Fruit fly (Drosophila melanogaster): ENCODE results near the gene stnB.

Gene stnB

dm6 chrX:23011859-23012258, 7.4 kb upstream of the stnB start:
- no peak for TF ChIP-seq CG9705 (GFP tag; optimal IDR thresholded peaks at IDR 0.05)
- TF ChIP-seq br (GFP tag; optimal IDR thresholded peaks at IDR 0.05), result no peak
- no peak for TF ChIP-seq Sp1 (GFP tag; optimal IDR thresholded peaks at IDR 0.05)
- no peak for TF ChIP-seq Myc (optimal IDR thresholded peaks at IDR 0.05)
- no peak for TF ChIP-seq Hr78 (GFP tag; optimal IDR thresholded peaks at IDR 0.05)
- no peak for TF ChIP-seq Rel (GFP tag; optimal IDR thresholded peaks at IDR 0.05)
- no peak for TF ChIP-seq Rel (tag; optimal IDR thresholded peaks at IDR 0.05)
- no peak for TF ChIP-seq psq (GFP tag; optimal IDR thresholded peaks at IDR 0.05)
- TF ChIP-seq N (GFP tag; optimal IDR thresholded peaks at IDR 0.05), result no peak
- TF ChIP-seq fru (GFP tag; optimal IDR thresholded peaks at IDR 0.05), result no peak
- no peak for TF ChIP-seq Jra (GFP tag; optimal IDR thresholded peaks at IDR 0.05)
- no peak for TF ChIP-seq lola (GFP tag; optimal IDR thresholded peaks at IDR 0.05)
- TF ChIP-seq OdsH (GFP tag; optimal IDR thresholded peaks at IDR 0.05), result no peak
- no peak for TF ChIP-seq woc (GFP tag; optimal IDR thresholded peaks at IDR 0.05)
- TF ChIP-seq HLH106 (tag; optimal IDR thresholded peaks at IDR 0.05), result no peak
- no peak for TF ChIP-seq brk (GFP tag; optimal IDR thresholded peaks at IDR 0.05)
- no peak for TF ChIP-seq sv (GFP tag; optimal IDR thresholded peaks at IDR 0.05)
- no peak for TF ChIP-seq sage (GFP tag; optimal IDR thresholded peaks at IDR 0.05)
- TF ChIP-seq Dfd (GFP tag; optimal IDR thresholded peaks at IDR 0.05), result no peak
- no peak for TF ChIP-seq CrebA (GFP tag; optimal IDR thresholded peaks at IDR 0.05; ENCODE audit: borderline replicate concordance)

DNA sequence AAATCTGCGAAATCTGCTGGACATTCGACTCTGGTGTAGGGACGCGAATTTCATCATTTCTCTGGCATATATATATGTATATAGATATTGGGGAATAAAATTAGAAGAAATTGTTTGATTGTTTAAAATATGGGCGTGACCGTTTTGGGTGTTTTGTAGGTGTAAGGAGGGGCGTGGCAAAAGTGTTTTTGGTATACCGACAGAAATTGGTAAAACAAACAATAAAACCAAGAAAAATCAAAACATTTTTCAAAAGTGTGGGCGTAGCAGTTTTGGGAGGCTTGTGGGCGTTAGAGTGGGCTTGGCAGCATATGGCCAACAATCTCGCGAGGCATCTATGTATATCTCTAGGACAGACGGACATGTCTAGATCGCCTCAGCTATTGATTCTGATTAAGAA, 6.8 kb upstream of the stnB start, which contains the start of gene FucTC:
FucTC (minus strand) TSS at position 101 of the 400 bp plus-strand sequence.
- no peak for TF ChIP-seq woc (GFP tag; optimal IDR thresholded peaks at IDR 0.05)
- TF ChIP-seq dmrt93B (GFP tag; optimal IDR thresholded peaks at IDR 0.05), result no peak
- no peak for TF ChIP-seq OdsH (GFP tag; optimal IDR thresholded peaks at IDR 0.05)
- TF ChIP-seq foxo (GFP tag; optimal IDR thresholded peaks at IDR 0.05), result no peak
- no peak for TF ChIP-seq dl (GFP tag; optimal IDR thresholded peaks at IDR 0.05; ENCODE audit: insufficient read depth in 1 of 2, partially characterized antibody in 2 of 2)
- no peak for TF ChIP-seq sv (GFP tag; optimal IDR thresholded peaks at IDR 0.05)
- TF ChIP-seq Dfd (GFP tag; optimal IDR thresholded peaks at IDR 0.05), result no peak
- no peak for TF ChIP-seq Vsx2 (GFP tag; optimal IDR thresholded peaks at IDR 0.05; ENCODE audit: partially characterized antibody)
- TF ChIP-seq Rel (GFP tag; optimal IDR thresholded peaks at IDR 0.05), result no peak
- no peak for TF ChIP-seq Rel (tag; optimal IDR thresholded peaks at IDR 0.05)
- no peak for TF ChIP-seq Myc (optimal IDR thresholded peaks at IDR 0.05)
- no peak for TF ChIP-seq Mio (GFP tag; optimal IDR thresholded peaks at IDR 0.05)

DNA sequence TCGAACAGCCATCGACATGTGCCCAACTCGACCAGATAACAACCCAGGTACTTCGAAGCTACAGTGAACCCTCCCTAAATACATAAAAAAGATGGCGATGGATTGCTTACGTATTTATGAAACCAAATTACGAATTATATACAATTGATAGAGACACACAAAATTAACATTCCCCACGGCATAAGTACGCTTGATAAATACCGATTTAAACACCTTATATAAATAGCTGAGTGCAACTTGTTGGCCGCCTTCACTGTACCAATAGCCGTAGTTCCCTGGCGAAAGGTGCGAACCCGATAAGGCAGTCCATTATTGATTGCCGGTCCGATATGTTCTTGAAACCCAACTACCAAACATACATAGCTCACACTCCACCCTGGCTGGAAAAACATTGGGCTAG, 6.2 kb upstream of the stnB start:
- peak; percentile 31 for TF ChIP-seq fru (GFP tag; optimal IDR thresholded peaks at IDR 0.05)
- TF ChIP-seq usp (GFP tag; optimal IDR thresholded peaks at IDR 0.05), result no peak
- peak; percentile 44 for TF ChIP-seq OdsH (GFP tag; optimal IDR thresholded peaks at IDR 0.05)
- TF ChIP-seq Mio (GFP tag; optimal IDR thresholded peaks at IDR 0.05), result no peak
- TF ChIP-seq dmrt93B (GFP tag; optimal IDR thresholded peaks at IDR 0.05), result no peak
- TF ChIP-seq ey (GFP tag; optimal IDR thresholded peaks at IDR 0.05), result peak; percentile 34
- TF ChIP-seq Jra (GFP tag; optimal IDR thresholded peaks at IDR 0.05), result no peak
- TF ChIP-seq Hr83 (GFP tag; optimal IDR thresholded peaks at IDR 0.05; ENCODE audit: poor library complexity, severe bottlenecking), result no peak
- TF ChIP-seq HLH106 (tag; optimal IDR thresholded peaks at IDR 0.05), result no peak
- no peak for TF ChIP-seq N (GFP tag; optimal IDR thresholded peaks at IDR 0.05)
- TF ChIP-seq br (GFP tag; optimal IDR thresholded peaks at IDR 0.05), result peak; percentile 21
- no peak for TF ChIP-seq pan (optimal IDR thresholded peaks at IDR 0.05)
- TF ChIP-seq CG32264 (GFP tag; optimal IDR thresholded peaks at IDR 0.05), result no peak
- no peak for TF ChIP-seq jim (GFP tag; optimal IDR thresholded peaks at IDR 0.05)
- no peak for TF ChIP-seq GATAd (GFP tag; optimal IDR thresholded peaks at IDR 0.05)
- TF ChIP-seq Hr78 (GFP tag; optimal IDR thresholded peaks at IDR 0.05), result no peak
- TF ChIP-seq brk (GFP tag; optimal IDR thresholded peaks at IDR 0.05), result no peak
- TF ChIP-seq Sp1 (GFP tag; optimal IDR thresholded peaks at IDR 0.05), result no peak
- no peak for TF ChIP-seq tai (GFP tag; optimal IDR thresholded peaks at IDR 0.05)
- TF ChIP-seq Hnf4 (GFP tag; optimal IDR thresholded peaks at IDR 0.05), result no peak
- TF ChIP-seq foxo (GFP tag; optimal IDR thresholded peaks at IDR 0.05), result peak in 1 of 2 experiments; percentile 55
- TF ChIP-seq h (GFP tag; optimal IDR thresholded peaks at IDR 0.05), result peak; percentile 51
- no peak for TF ChIP-seq Vsx2 (GFP tag; optimal IDR thresholded peaks at IDR 0.05; ENCODE audit: partially characterized antibody)
- no peak for TF ChIP-seq dl (GFP tag; optimal IDR thresholded peaks at IDR 0.05; ENCODE audit: insufficient read depth in 1 of 2, partially characterized antibody in 2 of 2)
- TF ChIP-seq psq (GFP tag; optimal IDR thresholded peaks at IDR 0.05), result no peak
- no peak for TF ChIP-seq sv (GFP tag; optimal IDR thresholded peaks at IDR 0.05)
- peak; percentile 33 for TF ChIP-seq rgr (GFP tag; optimal IDR thresholded peaks at IDR 0.05)
